Worm (Caenorhabditis elegans): Measurements from ENCODE around the gene bra-2.

ce11 chrIII:861819-862356 is 49.2 kb upstream of the bra-2 start, which contains the start of gene arx-4:
- no peak for TF ChIP-seq unc-3 (GFP tag; conservative IDR thresholded peaks at IDR 0.05)
- TF ChIP-seq unc-3 (tag; optimal IDR thresholded peaks at IDR 0.05): no peak
- TF ChIP-seq sox-4 (tag; optimal IDR thresholded peaks at IDR 0.05): no peak
- TF ChIP-seq ama-1 (optimal IDR thresholded peaks at IDR 0.05): no peak
- no peak for TF ChIP-seq C38D4.7 (GFP tag; optimal IDR thresholded peaks at IDR 0.05)
- TF ChIP-seq rnt-1 (tag; optimal IDR thresholded peaks at IDR 0.05): no peak
- TF ChIP-seq unc-86 (tag; optimal IDR thresholded peaks at IDR 0.05): no peak
- TF ChIP-seq ceh-18 (tag; optimal IDR thresholded peaks at IDR 0.05): no peak
- no peak for TF ChIP-seq ttx-3 (tag; optimal IDR thresholded peaks at IDR 0.05)
- TF ChIP-seq mec-3 (tag; optimal IDR thresholded peaks at IDR 0.05; ENCODE audit: borderline replicate concordance): no peak

Data from whole organism, late embryonic.